Fruit fly (Drosophila melanogaster) S2 (cell line): ENCODE results near the gene Dhdds.

Experiments used
- CG8478 ChIP-seq: fragments of >200 bp; optimal IDR thresholded peaks from 2 replicates; lab custom pipeline; 2018
- CTCF ChIP-seq, 2 experiments: fragments of >200 bp; optimal IDR thresholded peaks; 2 replicates each; lab custom pipeline; 2018

DNA sequence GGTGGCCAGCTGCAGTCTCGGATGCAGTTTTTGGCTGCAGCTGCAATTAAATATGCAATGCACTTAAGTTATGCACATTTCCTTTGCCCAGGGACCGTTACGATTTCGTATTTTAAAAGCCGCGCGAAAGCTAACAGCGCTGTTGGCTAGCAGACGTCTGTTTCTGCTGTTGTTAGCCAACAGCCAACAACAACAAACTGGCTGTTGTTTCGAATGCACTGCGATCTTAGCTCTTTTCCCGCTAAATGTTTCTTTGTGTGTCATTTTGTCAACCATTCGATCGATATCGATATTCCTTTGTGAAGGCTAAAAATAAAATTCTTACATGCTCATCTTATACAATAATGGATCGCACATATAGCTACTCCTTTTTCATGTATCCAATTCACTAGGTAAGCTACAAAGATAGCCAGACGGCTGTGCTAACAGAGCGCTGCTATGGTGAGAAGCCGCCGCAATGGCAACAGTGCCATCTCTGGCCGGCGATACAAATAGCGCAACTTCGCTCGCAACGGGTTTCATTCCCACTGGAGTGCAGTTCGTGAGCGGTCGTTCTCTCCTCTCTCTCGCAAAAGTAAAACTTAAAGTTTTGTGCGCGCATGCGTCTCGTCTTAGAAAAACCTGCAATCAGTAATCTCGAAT lies 36.2 kb upstream of the Dhdds start:
- no peak for TF ChIP-seq CG8478 (lab: Kevin White, UChicago)
- TF ChIP-seq CTCF (optimal IDR thresholded peaks at IDR 0.05; lab: Kevin White, UChicago), result no peak
